Fruit fly (Drosophila melanogaster): ENCODE results near the gene CG10949.

CG10949 gene

dm6 chr2L:20417597-20418286, 1.0 kb upstream of the CG10949 start (continued):
- TF ChIP-seq hkb (optimal IDR thresholded peaks at IDR 0.05) (no peak), hkb (GFP tag; IDR thresholded peaks at IDR 0.05) (no peak; the same call in 1 of the 2 replicates), hbn (GFP tag; IDR thresholded peaks at IDR 0.05; ENCODE audit: partially characterized antibody) (no peak), eyg (GFP tag; optimal IDR thresholded peaks at IDR 0.05) (no peak), CG17385 (GFP tag; optimal IDR thresholded peaks at IDR 0.05) (peak; percentile 68), Atf6 (GFP tag; IDR thresholded peaks at IDR 0.05) (peak; percentile 24; the same call in 1 of the 2 replicates), pnt (GFP tag; optimal IDR thresholded peaks at IDR 0.05) (no peak), CG10959 (GFP tag; IDR thresholded peaks at IDR 0.05) (no peak), slp2 (GFP tag; optimal IDR thresholded peaks at IDR 0.05) (no peak), croc (GFP tag; conservative IDR thresholded peaks at IDR 0.05) (no peak), CG3847 (GFP tag; IDR thresholded peaks at IDR 0.05) (no peak), CG7556 (GFP tag; optimal IDR thresholded peaks at IDR 0.05) (no peak), Hey (tag; optimal IDR thresholded peaks at IDR 0.05) (no peak), CG4424 (GFP tag; optimal IDR thresholded peaks at IDR 0.05) (peak; percentile 5), BEAF-32 (GFP tag; optimal IDR thresholded peaks at IDR 0.05) (no peak), prd (optimal IDR thresholded peaks at IDR 0.05) (no peak), prd (GFP tag; IDR thresholded peaks at IDR 0.05) (peak; percentile 29; the same call in 1 of the 3 replicates), CG9932 (GFP tag; IDR thresholded peaks at IDR 0.05) (peak; percentile 52; the same call in 1 of the 2 replicates), sr (GFP tag; IDR thresholded peaks at IDR 0.05) (peak; percentile 60; the same call in 2 of the 3 replicates), peb (GFP tag; IDR thresholded peaks at IDR 0.05) (no peak), CG15601 (tag; optimal IDR thresholded peaks at IDR 0.05) (no peak), CG18011 (GFP tag; optimal IDR thresholded peaks at IDR 0.05) (no peak), sc (optimal IDR thresholded peaks at IDR 0.05) (no peak), sc (GFP tag; optimal IDR thresholded peaks at IDR 0.05) (no peak), dm (GFP tag; optimal IDR thresholded peaks at IDR 0.05) (no peak), CTCF (GFP tag; optimal IDR thresholded peaks at IDR 0.05) (no peak), CG6854 (GFP tag; optimal IDR thresholded peaks at IDR 0.05) (no peak), fu2 (GFP tag; optimal IDR thresholded peaks at IDR 0.05) (no peak), Hr39 (optimal IDR thresholded peaks at IDR 0.05) (no peak), repo (GFP tag; optimal IDR thresholded peaks at IDR 0.05) (no peak), CG14441 (GFP tag; IDR thresholded peaks at IDR 0.05) (no peak), Hmr (GFP tag; optimal IDR thresholded peaks at IDR 0.05) (no peak), CG10147 (GFP tag; optimal IDR thresholded peaks at IDR 0.05) (no peak), amos (GFP tag; IDR thresholded peaks at IDR 0.05; ENCODE audit: partially characterized antibody) (no peak), CG3838 (GFP tag; optimal IDR thresholded peaks at IDR 0.05) (no peak), dmrt99B (tag; optimal IDR thresholded peaks at IDR 0.05) (no peak), gce (GFP tag; IDR thresholded peaks at IDR 0.05) (no peak), CG14014 (GFP tag; IDR thresholded peaks at IDR 0.05) (peak; percentile 59), CG18599 (GFP tag; optimal IDR thresholded peaks at IDR 0.05) (peak; percentile 30), schlank (tag; optimal IDR thresholded peaks at IDR 0.05) (no peak), CG10543 (GFP tag; optimal IDR thresholded peaks at IDR 0.05) (peak; percentile 57), CG4404 (GFP tag; IDR thresholded peaks at IDR 0.05) (no peak), ewg (GFP tag; optimal IDR thresholded peaks at IDR 0.05) (no peak), CG4854 (GFP tag; optimal IDR thresholded peaks at IDR 0.05) (no peak), corto (GFP tag; optimal IDR thresholded peaks at IDR 0.05) (no peak), inv (GFP tag; IDR thresholded peaks at IDR 0.05; ENCODE audit: partially characterized antibody) (no peak), ftz-f1 (GFP tag; optimal IDR thresholded peaks at IDR 0.05) (peak; percentile 84), vnd (GFP tag; IDR thresholded peaks at IDR 0.05; ENCODE audit: partially characterized antibody) (no peak), CG7839 (tag; optimal IDR thresholded peaks at IDR 0.05) (no peak), CG11560 (tag; IDR thresholded peaks at IDR 0.05) (no peak), Mes4 (GFP tag; optimal IDR thresholded peaks at IDR 0.05) (no peak), CG1603 (tag; optimal IDR thresholded peaks at IDR 0.05) (peak; percentile 28)
